Fruit fly (Drosophila melanogaster) S2 (cell line): ENCODE data around the gene mRpL4.

Source experiments
- CG8478 ChIP-seq: fragments of >200 bp; optimal IDR thresholded peaks from 2 replicates; lab custom pipeline; 2018
- CTCF ChIP-seq, 2 experiments: fragments of >200 bp; optimal IDR thresholded peaks; 2 replicates each; lab custom pipeline; 2018

Gene mRpL4

dm6 chr2L:16284306-16285299 is 44.3 kb downstream of the mRpL4 start:
- TF ChIP-seq CTCF (optimal IDR thresholded peaks at IDR 0.05; lab: Kevin White, UChicago), result peak in 1 of 2 experiments; percentile 6
- no peak for TF ChIP-seq CG8478 (lab: Kevin White, UChicago)

dm6 chr2L:16282856-16283255 is 46.1 kb downstream of the mRpL4 start:
- no peak for TF ChIP-seq CG8478 (lab: Kevin White, UChicago)
- no peak for TF ChIP-seq CTCF (optimal IDR thresholded peaks at IDR 0.05; lab: Kevin White, UChicago)

- TF ChIP-seq CG8478 (lab: Kevin White, UChicago), result no peak
- TF ChIP-seq CTCF (optimal IDR thresholded peaks at IDR 0.05; lab: Kevin White, UChicago), result no peak
Measured at dm6 chr2L:16282077-16282471, 46.9 kb downstream of the mRpL4 start.

- no peak for TF ChIP-seq CTCF (optimal IDR thresholded peaks at IDR 0.05; lab: Kevin White, UChicago)
- no peak for TF ChIP-seq CG8478 (lab: Kevin White, UChicago)
Measured at dm6 chr2L:16281419-16282076, 47.4 kb downstream of the mRpL4 start.

- no peak for TF ChIP-seq CG8478 (lab: Kevin White, UChicago)
- TF ChIP-seq CTCF (optimal IDR thresholded peaks at IDR 0.05; lab: Kevin White, UChicago), result no peak
Measured at dm6 chr2L:16279774-16280252, 49.1 kb downstream of the mRpL4 start.

dm6 chr2L:16278842-16279241 is 50.1 kb downstream of the mRpL4 start:
- TF ChIP-seq CG8478 (lab: Kevin White, UChicago), result no peak
- TF ChIP-seq CTCF (optimal IDR thresholded peaks at IDR 0.05; lab: Kevin White, UChicago), result no peak
